Fruit fly (Drosophila melanogaster) whole organism, prepupa: ENCODE results near the gene eater.
A peak's percentile ranks its signal among the peaks of the same experiment; 100 is the strongest.

Experiments used
- Blimp-1 ChIP-seq: fragments of 200-800 bp; sonication (Bioruptor generic); optimal IDR thresholded peaks from 3 replicates; lab custom pipeline; 2017; ENCODE audit warnings: missing biosample characterization, missing genetic modification characterization, mild to moderate bottlenecking, moderate library complexity, missing genetic modification reagents
- CG10669 ChIP-seq: fragments of 200-800 bp; sonication (Bioruptor generic); optimal IDR thresholded peaks from 3 replicates; lab custom pipeline; 2018; ENCODE audit warnings: missing biosample characterization, mild to moderate bottlenecking, missing genetic modification characterization, moderate library complexity
- CG11294 ChIP-seq: fragments of 200-800 bp; sonication (Bioruptor generic); IDR thresholded peaks from 2 replicates; pipeline ENCODE4 v1.3.6; 2022; ENCODE audit warnings: missing biosample characterization, missing genetic modification characterization
- CG11762 ChIP-seq: fragments of 200-800 bp; sonication (Bioruptor generic); optimal IDR thresholded peaks from 3 replicates; lab custom pipeline; 2016; ENCODE audit warnings: missing biosample characterization, missing genetic modification characterization; ENCODE audit not compliant: insufficient read depth
- CG11902 ChIP-seq: fragments of 200-800 bp; sonication (Bioruptor generic); optimal IDR thresholded peaks from 3 replicates; lab custom pipeline; 2016; ENCODE audit warnings: missing biosample characterization, missing genetic modification characterization
- CG15336 ChIP-seq: fragments of 200-800 bp; sonication (Bioruptor generic); IDR thresholded peaks from 2 replicates; pipeline ENCODE4 v1.3.6; 2022; ENCODE audit warnings: missing biosample characterization, missing genetic modification characterization
- CG1621 ChIP-seq: fragments of 200-800 bp; sonication (Bioruptor generic); optimal IDR thresholded peaks from 3 replicates; lab custom pipeline; 2018; ENCODE audit warnings: missing biosample characterization, mild to moderate bottlenecking, missing genetic modification characterization
- CG16779 ChIP-seq: fragments of 200-800 bp; sonication (Bioruptor generic); optimal IDR thresholded peaks from 3 replicates; lab custom pipeline; 2017; ENCODE audit warnings: missing biosample characterization, mild to moderate bottlenecking, missing genetic modification characterization
- CG3032 ChIP-seq: fragments of 200-800 bp; optimal IDR thresholded peaks from 2 replicates; lab custom pipeline; 2019; ENCODE audit warnings: missing biosample characterization, mild to moderate bottlenecking, missing genetic modification characterization, moderate library complexity
- CG31627 ChIP-seq: fragments of 200-800 bp; sonication (Bioruptor generic); optimal IDR thresholded peaks from 3 replicates; lab custom pipeline; 2016; ENCODE audit warnings: missing biosample characterization, missing genetic modification characterization
- CG32006 ChIP-seq: fragments of 200-800 bp; sonication (Bioruptor generic); optimal IDR thresholded peaks from 3 replicates; lab custom pipeline; 2017; ENCODE audit warnings: missing biosample characterization, mild to moderate bottlenecking, missing genetic modification characterization
- CG3919 ChIP-seq: fragments of 200-800 bp; sonication (Bioruptor generic); optimal IDR thresholded peaks from 3 replicates; lab custom pipeline; 2016; ENCODE audit warnings: missing biosample characterization, missing genetic modification characterization
- CG6163 ChIP-seq: fragments of 200-800 bp; sonication (Bioruptor generic); IDR thresholded peaks from 3 replicates; pipeline ENCODE4 v1.3.6; 2022; ENCODE audit warnings: missing biosample characterization, missing genetic modification characterization
- CG6276 ChIP-seq: fragments of 200-800 bp; sonication (Bioruptor generic); optimal IDR thresholded peaks from 2 replicates; lab custom pipeline; 2017; ENCODE audit warnings: missing biosample characterization, mild to moderate bottlenecking, missing genetic modification characterization
- CG6808 ChIP-seq: fragments of 200-800 bp; sonication (Bioruptor generic); optimal IDR thresholded peaks from 3 replicates; lab custom pipeline; 2017; ENCODE audit warnings: missing biosample characterization, missing genetic modification characterization, mild to moderate bottlenecking, moderate library complexity, missing genetic modification reagents
- CG6854 ChIP-seq: fragments of 200-800 bp; sonication (Bioruptor generic); optimal IDR thresholded peaks from 2 replicates; lab custom pipeline; 2017; ENCODE audit warnings: missing biosample characterization, mild to moderate bottlenecking, missing genetic modification characterization
- CG7368 ChIP-seq: fragments of 200-800 bp; sonication (Bioruptor generic); optimal IDR thresholded peaks from 3 replicates; lab custom pipeline; 2016; ENCODE audit warnings: missing biosample characterization, missing genetic modification characterization
- CG8119 ChIP-seq: fragments of 200-800 bp; sonication (Bioruptor generic); IDR thresholded peaks from 3 replicates; pipeline ENCODE4 v1.3.6; 2022; ENCODE audit warnings: missing biosample characterization, missing genetic modification characterization
- CG8632 ChIP-seq: fragments of 200-800 bp; sonication (Bioruptor generic); optimal IDR thresholded peaks from 3 replicates; lab custom pipeline; 2016; ENCODE audit warnings: missing biosample characterization, missing genetic modification characterization
- Eip78C ChIP-seq: fragments of 200-800 bp; sonication (Bioruptor generic); peaks from one replicate; lab custom pipeline; 2016; ENCODE audit warnings: missing biosample characterization, missing genetic modification characterization
- Eip93F ChIP-seq: fragments of 200-800 bp; sonication (Bioruptor generic); optimal IDR thresholded peaks from 2 replicates; lab custom pipeline; 2016; ENCODE audit warnings: missing biosample characterization, mild to moderate bottlenecking, missing genetic modification characterization
- Ets96B ChIP-seq: fragments of 200-800 bp; optimal IDR thresholded peaks from 2 replicates; lab custom pipeline; 2019; ENCODE audit warnings: missing biosample characterization, mild to moderate bottlenecking, missing genetic modification characterization, moderate library complexity
- Gug ChIP-seq: fragments of 200-800 bp; sonication (Bioruptor generic); IDR thresholded peaks from 2 replicates; pipeline ENCODE4 v1.3.6; 2022; ENCODE audit warnings: missing biosample characterization, missing genetic modification characterization
- Hr38 ChIP-seq: sonication (Bioruptor generic); optimal IDR thresholded peaks from 2 replicates; lab custom pipeline; 2016; ENCODE audit warnings: missing biosample characterization, missing genetic modification characterization
- Hr39 ChIP-seq: fragments of 200-800 bp; sonication (Bioruptor generic); optimal IDR thresholded peaks from 2 replicates; lab custom pipeline; 2016; ENCODE audit warnings: missing biosample characterization, missing genetic modification characterization
- Lpt ChIP-seq: fragments of 200-800 bp; sonication (Bioruptor generic); optimal IDR thresholded peaks from 3 replicates; lab custom pipeline; 2016; ENCODE audit warnings: missing biosample characterization, missing genetic modification characterization
- OdsH ChIP-seq: fragments of 200-800 bp; sonication (Bioruptor generic); optimal IDR thresholded peaks from 3 replicates; lab custom pipeline; 2016; ENCODE audit warnings: missing biosample characterization, missing genetic modification characterization
- Sox14 ChIP-seq: fragments of 200-800 bp; sonication (Bioruptor generic); optimal IDR thresholded peaks from 3 replicates; lab custom pipeline; 2016; ENCODE audit warnings: missing biosample characterization, missing genetic modification characterization
- Sox15 ChIP-seq: fragments of 200-800 bp; sonication (Bioruptor generic); optimal IDR thresholded peaks from 3 replicates; lab custom pipeline; 2016; ENCODE audit warnings: missing biosample characterization, missing genetic modification characterization
- cyc ChIP-seq: fragments of 200-800 bp; sonication (Bioruptor generic); optimal IDR thresholded peaks from 3 replicates; lab custom pipeline; 2016; ENCODE audit warnings: missing biosample characterization, missing genetic modification characterization
- dac ChIP-seq: fragments of 200-800 bp; sonication (Bioruptor generic); optimal IDR thresholded peaks from 2 replicates; lab custom pipeline; 2017; ENCODE audit warnings: missing biosample characterization, mild to moderate bottlenecking, missing genetic modification characterization
- dsx ChIP-seq: fragments of 200-800 bp; optimal IDR thresholded peaks from 3 replicates; lab custom pipeline; 2019; ENCODE audit warnings: missing biosample characterization, mild to moderate bottlenecking, missing genetic modification characterization, moderate library complexity; ENCODE audit not compliant: poor library complexity, severe bottlenecking
- eg ChIP-seq: fragments of 200-800 bp; sonication (Bioruptor generic); IDR thresholded peaks from 3 replicates; pipeline ENCODE4 v1.3.6; 2022; ENCODE audit warnings: missing biosample characterization, missing genetic modification characterization
- esn ChIP-seq: fragments of 200-800 bp; sonication (Bioruptor generic); optimal IDR thresholded peaks from 2 replicates; lab custom pipeline; 2016; ENCODE audit warnings: missing biosample characterization, mild to moderate bottlenecking, missing genetic modification characterization, moderate library complexity
- fd59A ChIP-seq: fragments of 200-800 bp; sonication (Bioruptor generic); optimal IDR thresholded peaks from 2 replicates; lab custom pipeline; 2017; ENCODE audit warnings: missing biosample characterization, mild to moderate bottlenecking, missing genetic modification characterization, missing genetic modification reagents
- fd85E ChIP-seq: fragments of 200-800 bp; sonication (Bioruptor generic); optimal IDR thresholded peaks from 3 replicates; lab custom pipeline; 2016; ENCODE audit warnings: missing biosample characterization, missing genetic modification characterization
- fkh ChIP-seq: fragments of 200-800 bp; sonication (Bioruptor generic); optimal IDR thresholded peaks from 3 replicates; lab custom pipeline; 2017; ENCODE audit warnings: missing biosample characterization, mild to moderate bottlenecking, missing genetic modification characterization, moderate library complexity
- lz ChIP-seq: fragments of 200-800 bp; sonication (Bioruptor generic); optimal IDR thresholded peaks from 3 replicates; lab custom pipeline; 2016; ENCODE audit warnings: missing biosample characterization, missing genetic modification characterization
- salr ChIP-seq, 2 experiments: fragments of 200-800 bp; sonication (Bioruptor generic); optimal IDR thresholded peaks; 3 replicates each; lab custom pipeline; 2016 to 2018; ENCODE audit warnings: missing biosample characterization in 2 of 2, missing genetic modification characterization in 2 of 2, mild to moderate bottlenecking in 1 of 2
- spab ChIP-seq: fragments of 200-800 bp; sonication (Bioruptor generic); optimal IDR thresholded peaks from 2 replicates; lab custom pipeline; 2017; ENCODE audit warnings: missing biosample characterization, mild to moderate bottlenecking, missing genetic modification characterization, missing genetic modification reagents
- ss ChIP-seq, 2 experiments: fragments of 200-800 bp; sonication (Bioruptor generic); optimal IDR thresholded peaks; 2 replicates in 1 of 2; 3 replicates in 1 of 2; lab custom pipeline; 2017 to 2018; ENCODE audit warnings: mild to moderate bottlenecking in 2 of 2, missing biosample characterization in 2 of 2, missing genetic modification characterization in 2 of 2, moderate library complexity in 1 of 2
- svp ChIP-seq: fragments of 200-800 bp; sonication (Bioruptor generic); peaks from one replicate; lab custom pipeline; 2016; ENCODE audit warnings: missing biosample characterization, missing genetic modification characterization
- vri ChIP-seq: fragments of 200-800 bp; sonication (Bioruptor generic); optimal IDR thresholded peaks from 3 replicates; lab custom pipeline; 2016; ENCODE audit warnings: missing biosample characterization, mild to moderate bottlenecking, missing genetic modification characterization

eater gene

DNA sequence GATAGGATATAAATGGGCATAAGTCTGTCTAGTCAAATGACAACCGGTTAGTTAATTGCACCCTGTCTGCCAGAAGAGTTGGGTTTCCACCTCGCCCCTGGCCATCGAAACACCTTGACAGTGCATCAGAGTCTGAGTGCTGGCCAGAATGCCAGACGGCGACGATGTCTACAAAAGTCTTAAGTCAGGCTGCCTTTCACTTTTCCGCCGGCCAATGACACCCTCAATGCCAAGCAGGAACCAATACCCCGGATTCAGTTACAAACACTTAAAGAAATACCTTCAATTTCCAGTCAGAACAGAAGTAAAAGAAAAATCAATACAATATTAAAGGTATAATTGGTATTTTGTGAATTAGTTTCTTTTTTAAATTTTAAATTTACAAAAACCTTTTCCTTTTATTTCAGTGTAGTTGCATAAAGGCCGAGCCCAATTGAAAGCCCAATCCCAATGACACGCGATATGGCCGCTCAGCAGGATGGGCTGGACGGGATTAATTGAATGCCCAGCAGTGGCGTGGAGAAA is 14.9 kb downstream of the eater start (continued):
- TF ChIP-seq svp (GFP tag; lab: Kevin White, UChicago) (no peak), OdsH (no peak), fd85E (GFP tag; lab: Kevin White, UChicago) (no peak), CG11294 (GFP tag; lab: Robert Waterston, UW) (no peak), CG32006 (GFP tag; lab: Kevin White, UChicago) (peak; percentile 6), CG6808 (GFP tag; lab: Kevin White, UChicago) (peak; percentile 63), Gug (GFP tag; lab: Robert Waterston, UW) (no peak), dac (GFP tag; lab: Kevin White, UChicago) (no peak), Sox14 (no peak), CG7368 (GFP tag; lab: Kevin White, UChicago) (peak; percentile 46), CG3032 (tag; lab: Kevin White, UChicago) (peak; percentile 51), CG16779 (tag; lab: Kevin White, UChicago) (no peak)

DNA sequence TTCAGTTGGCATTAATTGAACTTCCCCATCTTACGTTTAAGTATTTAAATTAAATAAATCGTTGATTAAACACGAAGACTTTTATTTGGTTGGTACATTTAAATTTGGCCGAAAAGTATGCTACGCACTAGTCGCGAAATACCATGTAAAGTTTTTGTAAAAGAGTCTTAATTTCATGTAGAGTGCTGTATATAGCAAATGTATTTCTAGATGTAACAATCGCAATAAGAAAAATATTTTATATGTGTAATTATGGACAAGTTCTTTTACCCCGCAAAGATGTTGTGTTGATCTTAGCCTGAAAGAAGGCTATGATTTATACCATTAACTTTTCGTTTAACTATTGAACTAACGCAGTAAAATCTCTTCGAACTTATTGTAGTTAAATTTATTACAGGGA is 16.7 kb downstream of the eater start:
- TF ChIP-seq cyc, result no peak
- peak; percentile 52 for TF ChIP-seq Eip78C

dm6 chr3R:27076618-27077017 is 22.9 kb downstream of the eater start:
- TF ChIP-seq CG3919 (GFP tag; lab: Kevin White, UChicago) (no peak), eg (GFP tag; lab: Robert Waterston, UW) (no peak), Lpt (GFP tag; lab: Kevin White, UChicago) (no peak), Hr38 (GFP tag; lab: Kevin White, UChicago) (no peak), CG1621 (no peak), CG11294 (GFP tag; lab: Robert Waterston, UW) (no peak), CG11902 (GFP tag; lab: Kevin White, UChicago) (no peak), svp (GFP tag; lab: Kevin White, UChicago) (no peak), lz (GFP tag; lab: Kevin White, UChicago) (no peak), Ets96B (tag; lab: Kevin White, UChicago) (no peak), vri (GFP tag; lab: Kevin White, UChicago) (no peak), salr (GFP tag; optimal IDR thresholded peaks at IDR 0.05; lab: Kevin White, UChicago) (no peak), CG6276 (GFP tag; lab: Kevin White, UChicago) (no peak)

- TF ChIP-seq CG11902 (GFP tag; lab: Kevin White, UChicago) (no peak), CG6163 (no peak), Eip93F (GFP tag; lab: Kevin White, UChicago) (no peak), Hr39 (GFP tag; lab: Kevin White, UChicago) (no peak), Sox15 (no peak), fkh (GFP tag; lab: Kevin White, UChicago) (no peak), CG8632 (GFP tag; lab: Kevin White, UChicago) (no peak), fd85E (GFP tag; lab: Kevin White, UChicago) (no peak), CG15336 (GFP tag; lab: Robert Waterston, UW) (peak; percentile 34; the same call in 1 of the 2 replicates), dsx (GFP tag; lab: Kevin White, UChicago) (peak; percentile 19), vri (GFP tag; lab: Kevin White, UChicago) (no peak), Hr38 (GFP tag; lab: Kevin White, UChicago) (no peak), CG10669 (no peak), CG1621 (no peak), CG3919 (GFP tag; lab: Kevin White, UChicago) (peak; percentile 4), CG31627 (GFP tag; lab: Kevin White, UChicago) (no peak), eg (GFP tag; lab: Robert Waterston, UW) (peak; percentile 29; the same call in 1 of the 3 replicates), CG6808 (GFP tag; lab: Kevin White, UChicago) (no peak), fd59A (GFP tag; lab: Kevin White, UChicago) (no peak), lz (GFP tag; lab: Kevin White, UChicago) (no peak), CG7368 (GFP tag; lab: Kevin White, UChicago) (no peak), dac (GFP tag; lab: Kevin White, UChicago) (no peak), spab (GFP tag; lab: Kevin White, UChicago) (no peak), Blimp-1 (peak; percentile 84), CG6276 (GFP tag; lab: Kevin White, UChicago) (no peak), esn (GFP tag; lab: Kevin White, UChicago) (no peak), CG11762 (GFP tag; lab: Kevin White, UChicago) (no peak), CG11294 (GFP tag; lab: Robert Waterston, UW) (no peak), CG32006 (GFP tag; lab: Kevin White, UChicago) (no peak), Lpt (GFP tag; lab: Kevin White, UChicago) (no peak), CG6854 (no peak), ss (GFP tag; optimal IDR thresholded peaks at IDR 0.05; lab: Kevin White, UChicago) (no peak), cyc (no peak), CG8119 (GFP tag; lab: Robert Waterston, UW) (no peak)
Measured at dm6 chr3R:27075694-27076093, 23.8 kb downstream of the eater start, which contains the start of gene CG14257. TSS of gene CG14257 (plus strand) at chr3R:27075870.
